Fruit fly (Drosophila melanogaster): ENCODE results near the gene CG14120.

dm6 chr3L:12913609-12914266 is 28.9 kb downstream of the CG14120 start, which contains the start of gene CG32115:
- TF ChIP-seq Dfd (GFP tag; optimal IDR thresholded peaks at IDR 0.05) = no peak
- no peak for TF ChIP-seq Abd-B (GFP tag; optimal IDR thresholded peaks at IDR 0.05)
- peak; percentile 90 for TF ChIP-seq CG9705 (GFP tag; optimal IDR thresholded peaks at IDR 0.05)
- peak; percentile 98 for TF ChIP-seq Hnf4 (GFP tag; optimal IDR thresholded peaks at IDR 0.05)
- TF ChIP-seq pan (optimal IDR thresholded peaks at IDR 0.05) = peak; percentile 78
- peak; percentile 81 for TF ChIP-seq Mio (GFP tag; optimal IDR thresholded peaks at IDR 0.05)
- TF ChIP-seq sage (GFP tag; optimal IDR thresholded peaks at IDR 0.05) = peak; percentile 95
- TF ChIP-seq Myc (optimal IDR thresholded peaks at IDR 0.05) = no peak
- no peak for TF ChIP-seq lola (GFP tag; optimal IDR thresholded peaks at IDR 0.05)
- peak; percentile 95 for TF ChIP-seq CG32264 (GFP tag; optimal IDR thresholded peaks at IDR 0.05)
- no peak for TF ChIP-seq N (GFP tag; optimal IDR thresholded peaks at IDR 0.05)

Data from whole organism, wandering third instar larva.